Worm (Caenorhabditis elegans): ENCODE data around the gene C29E4.11.

C29E4.11 gene

ce11 chrIII:7958085-7958484 is at the start of gene C29E4.11:
Gene C29E4.11, minus strand, starts transcription at chrIII:7958114.
- TF ChIP-seq ets-7 (tag; optimal IDR thresholded peaks at IDR 0.05) (no peak), pes-1 (GFP tag; IDR thresholded peaks at IDR 0.05) (no peak), hmbx-1 (tag; optimal IDR thresholded peaks at IDR 0.05) (no peak)

- no peak for TF ChIP-seq ceh-13 (GFP tag; optimal IDR thresholded peaks at IDR 0.05)
- TF ChIP-seq F13C5.2 (tag; optimal IDR thresholded peaks at IDR 0.05) = no peak
Observed at ce11 chrIII:8004091-8004490, 46.2 kb upstream of the C29E4.11 start, which contains the start of gene C06G4.6. Gene C06G4.6, plus strand, starts transcription at chrIII:8004391.

- TF ChIP-seq pes-1 (GFP tag; IDR thresholded peaks at IDR 0.05) = no peak
- TF ChIP-seq flt-1 (GFP tag; IDR thresholded peaks at IDR 0.05) = no peak
- no peak for TF ChIP-seq scrt-1 (GFP tag; IDR thresholded peaks at IDR 0.05)
- TF ChIP-seq hmbx-1 (tag; optimal IDR thresholded peaks at IDR 0.05) = no peak
- no peak for TF ChIP-seq aly-1 (tag; optimal IDR thresholded peaks at IDR 0.05)
- no peak for TF ChIP-seq tbx-11 (GFP tag; IDR thresholded peaks at IDR 0.05)
- no peak for TF ChIP-seq hmg-4 (GFP tag; optimal IDR thresholded peaks at IDR 0.05)
- no peak for TF ChIP-seq ceh-36 (tag; optimal IDR thresholded peaks at IDR 0.05)
- TF ChIP-seq ama-1 (optimal IDR thresholded peaks at IDR 0.05) = no peak
- no peak for TF ChIP-seq tbx-37 (GFP tag; conservative IDR thresholded peaks at IDR 0.05)
- no peak for TF ChIP-seq tra-4 (tag; optimal IDR thresholded peaks at IDR 0.05)
- TF ChIP-seq ceh-13 (GFP tag; optimal IDR thresholded peaks at IDR 0.05) = no peak
- no peak for TF ChIP-seq hnd-1 (tag; optimal IDR thresholded peaks at IDR 0.05)
- TF ChIP-seq sea-1 (GFP tag; conservative IDR thresholded peaks at IDR 0.05) = no peak
- TF ChIP-seq B0310.2 (tag; optimal IDR thresholded peaks at IDR 0.05) = no peak
- TF ChIP-seq F13C5.2 (tag; optimal IDR thresholded peaks at IDR 0.05) = no peak
- TF ChIP-seq ets-7 (tag; optimal IDR thresholded peaks at IDR 0.05) = no peak
Observed at ce11 chrIII:8001557-8001956, 43.6 kb upstream of the C29E4.11 start.

- no peak for TF ChIP-seq ama-1 (optimal IDR thresholded peaks at IDR 0.05)
- TF ChIP-seq sea-1 (GFP tag; conservative IDR thresholded peaks at IDR 0.05) = no peak
- TF ChIP-seq pes-1 (GFP tag; IDR thresholded peaks at IDR 0.05) = no peak
- no peak for TF ChIP-seq tbx-37 (GFP tag; conservative IDR thresholded peaks at IDR 0.05)
- no peak for TF ChIP-seq B0310.2 (tag; optimal IDR thresholded peaks at IDR 0.05)
- TF ChIP-seq hmg-4 (GFP tag; optimal IDR thresholded peaks at IDR 0.05) = no peak
- TF ChIP-seq hnd-1 (tag; optimal IDR thresholded peaks at IDR 0.05) = no peak
- no peak for TF ChIP-seq flt-1 (GFP tag; IDR thresholded peaks at IDR 0.05)
- TF ChIP-seq F13C5.2 (tag; optimal IDR thresholded peaks at IDR 0.05) = no peak
- no peak for TF ChIP-seq scrt-1 (GFP tag; IDR thresholded peaks at IDR 0.05)
- no peak for TF ChIP-seq aly-1 (tag; optimal IDR thresholded peaks at IDR 0.05)
- no peak for TF ChIP-seq tra-4 (tag; optimal IDR thresholded peaks at IDR 0.05)
- no peak for TF ChIP-seq ets-7 (tag; optimal IDR thresholded peaks at IDR 0.05)
Observed at ce11 chrIII:7997447-7998046, 39.6 kb upstream of the C29E4.11 start.

- TF ChIP-seq aly-1 (tag; optimal IDR thresholded peaks at IDR 0.05) (no peak), pes-1 (GFP tag; IDR thresholded peaks at IDR 0.05) (no peak), tbx-11 (GFP tag; IDR thresholded peaks at IDR 0.05) (no peak), tra-4 (tag; optimal IDR thresholded peaks at IDR 0.05) (no peak)
Observed at ce11 chrIII:7996353-7996752, 38.4 kb upstream of the C29E4.11 start, which contains the start of gene npr-17. Gene npr-17, minus strand, starts transcription at chrIII:7996453.

ce11 chrIII:7986585-7987171 is 28.8 kb upstream of the C29E4.11 start, which contains the start of gene hrpk-2:
Gene hrpk-2, plus strand, starts transcription at chrIII:7987121.
- TF ChIP-seq F13C5.2 (tag; optimal IDR thresholded peaks at IDR 0.05) (no peak), pes-1 (GFP tag; IDR thresholded peaks at IDR 0.05) (no peak), tbx-37 (GFP tag; conservative IDR thresholded peaks at IDR 0.05) (no peak), scrt-1 (GFP tag; IDR thresholded peaks at IDR 0.05) (no peak), tbx-11 (GFP tag; IDR thresholded peaks at IDR 0.05) (no peak), ets-7 (tag; optimal IDR thresholded peaks at IDR 0.05) (no peak), hnd-1 (tag; optimal IDR thresholded peaks at IDR 0.05) (no peak), flt-1 (GFP tag; IDR thresholded peaks at IDR 0.05) (no peak), tra-4 (tag; optimal IDR thresholded peaks at IDR 0.05) (no peak), ama-1 (optimal IDR thresholded peaks at IDR 0.05) (no peak), B0310.2 (tag; optimal IDR thresholded peaks at IDR 0.05) (no peak), hmbx-1 (tag; optimal IDR thresholded peaks at IDR 0.05) (no peak), ceh-36 (tag; optimal IDR thresholded peaks at IDR 0.05) (no peak)

ce11 chrIII:7981938-7982337 is 24.0 kb upstream of the C29E4.11 start:
- TF ChIP-seq pes-1 (GFP tag; IDR thresholded peaks at IDR 0.05) (no peak), ets-7 (tag; optimal IDR thresholded peaks at IDR 0.05) (no peak), tbx-37 (GFP tag; conservative IDR thresholded peaks at IDR 0.05) (no peak), hnd-1 (tag; optimal IDR thresholded peaks at IDR 0.05) (no peak), sea-1 (GFP tag; conservative IDR thresholded peaks at IDR 0.05) (no peak)

ce11 chrIII:7981233-7981632 is 23.3 kb upstream of the C29E4.11 start:
- TF ChIP-seq aly-1 (tag; optimal IDR thresholded peaks at IDR 0.05) = no peak
- no peak for TF ChIP-seq tra-4 (tag; optimal IDR thresholded peaks at IDR 0.05)
- TF ChIP-seq flt-1 (GFP tag; IDR thresholded peaks at IDR 0.05) = no peak
- no peak for TF ChIP-seq sea-1 (GFP tag; conservative IDR thresholded peaks at IDR 0.05)
- no peak for TF ChIP-seq tbx-37 (GFP tag; conservative IDR thresholded peaks at IDR 0.05)
- no peak for TF ChIP-seq ama-1 (optimal IDR thresholded peaks at IDR 0.05)
- TF ChIP-seq F13C5.2 (tag; optimal IDR thresholded peaks at IDR 0.05) = no peak
- no peak for TF ChIP-seq ceh-36 (tag; optimal IDR thresholded peaks at IDR 0.05)
- TF ChIP-seq hnd-1 (tag; optimal IDR thresholded peaks at IDR 0.05) = no peak
- no peak for TF ChIP-seq ets-7 (tag; optimal IDR thresholded peaks at IDR 0.05)
- TF ChIP-seq scrt-1 (GFP tag; IDR thresholded peaks at IDR 0.05) = no peak
- no peak for TF ChIP-seq pes-1 (GFP tag; IDR thresholded peaks at IDR 0.05)
- TF ChIP-seq B0310.2 (tag; optimal IDR thresholded peaks at IDR 0.05) = no peak

Data from whole organism, early embryonic.